Fruit fly (Drosophila melanogaster) whole organism, embryonic: Measurements from ENCODE around the gene how.

Experiments
- CG10267 ChIP-seq: fragments of 200-800 bp; sonication (Bioruptor generic); optimal IDR thresholded peaks from 2 replicates; lab custom pipeline; 2018; ENCODE audit warnings: missing biosample characterization, mild to moderate bottlenecking, missing genetic modification characterization, moderate library complexity
- CG10431 ChIP-seq: fragments of 200-800 bp; sonication (Bioruptor generic); optimal IDR thresholded peaks from 3 replicates; lab custom pipeline; 2018; ENCODE audit warnings: missing biosample characterization, mild to moderate bottlenecking, missing genetic modification characterization
- CG12104 ChIP-seq: fragments of 200-800 bp; sonication (Bioruptor generic); optimal IDR thresholded peaks from 3 replicates; lab custom pipeline; 2016; ENCODE audit warnings: missing biosample characterization, missing genetic modification characterization
- CG13894 ChIP-seq: fragments of 200-800 bp; sonication (Bioruptor generic); optimal IDR thresholded peaks from 3 replicates; lab custom pipeline; 2018; ENCODE audit warnings: missing biosample characterization, mild to moderate bottlenecking, missing genetic modification characterization, moderate library complexity
- CG15479 ChIP-seq: fragments of 200-800 bp; sonication (Bioruptor generic); optimal IDR thresholded peaks from 3 replicates; lab custom pipeline; 2019; ENCODE audit warnings: missing biosample characterization, mild to moderate bottlenecking, missing genetic modification characterization, moderate library complexity
- CG17802 ChIP-seq: fragments of 200-800 bp; sonication (Bioruptor generic); optimal IDR thresholded peaks from 2 replicates; lab custom pipeline; 2018; ENCODE audit warnings: missing biosample characterization, mild to moderate bottlenecking, missing genetic modification characterization, moderate library complexity
- CG2199 ChIP-seq: fragments of 200-800 bp; sonication (Bioruptor generic); IDR thresholded peaks from 3 replicates; pipeline ENCODE4 v1.3.6; 2022; ENCODE audit warnings: missing biosample characterization, missing genetic modification characterization
- CG3065 ChIP-seq: fragments of 200-800 bp; sonication (Bioruptor generic); optimal IDR thresholded peaks from 2 replicates; lab custom pipeline; 2016; ENCODE audit warnings: missing biosample characterization, missing genetic modification characterization
- CG4730 ChIP-seq: fragments of 200-800 bp; sonication (Bioruptor generic); IDR thresholded peaks from 2 replicates; pipeline ENCODE4 v1.3.6; 2022; ENCODE audit warnings: missing biosample characterization, missing genetic modification characterization
- CG5180 ChIP-seq: fragments of 200-800 bp; sonication (Bioruptor generic); optimal IDR thresholded peaks from 3 replicates; lab custom pipeline; 2017; ENCODE audit warnings: missing biosample characterization, missing genetic modification characterization, mild to moderate bottlenecking, moderate library complexity, missing genetic modification reagents
- CG7357 ChIP-seq: fragments of 200-800 bp; sonication (Bioruptor generic); IDR thresholded peaks from 3 replicates; pipeline ENCODE4 v1.3.6; 2022; ENCODE audit warnings: missing biosample characterization, missing genetic modification characterization
- CG8478 ChIP-seq: fragments of >200 bp; optimal IDR thresholded peaks from 2 replicates; lab custom pipeline; 2018
- D19A ChIP-seq: fragments of 200-800 bp; optimal IDR thresholded peaks from 3 replicates; lab custom pipeline; 2019; ENCODE audit warnings: missing biosample characterization, mild to moderate bottlenecking, missing genetic modification characterization, moderate library complexity
- Elba2 ChIP-seq: fragments of 200-800 bp; sonication (Bioruptor generic); optimal IDR thresholded peaks from 3 replicates; lab custom pipeline; 2016; ENCODE audit warnings: missing biosample characterization, missing genetic modification characterization
- Ets65A ChIP-seq: fragments of 200-800 bp; sonication (Bioruptor generic); peaks from one replicate; lab custom pipeline; 2016; ENCODE audit warnings: missing biosample characterization, missing genetic modification characterization
- Ets97D ChIP-seq: fragments of 200-800 bp; sonication (Bioruptor generic); optimal IDR thresholded peaks from 3 replicates; lab custom pipeline; 2016; ENCODE audit warnings: missing biosample characterization, missing genetic modification characterization
- Jarid2 ChIP-seq: fragments of 200-800 bp; sonication (Bioruptor generic); optimal IDR thresholded peaks from 3 replicates; lab custom pipeline; 2017; ENCODE audit warnings: mild to moderate bottlenecking, missing biosample characterization, missing genetic modification reagents, missing genetic modification characterization
- Sin3A ChIP-seq: fragments of >200 bp; optimal IDR thresholded peaks from 2 replicates; lab custom pipeline; 2018
- Sry-β ChIP-seq: fragments of 200-800 bp; sonication (Bioruptor generic); optimal IDR thresholded peaks from 2 replicates; lab custom pipeline; 2018; ENCODE audit warnings: missing biosample characterization, mild to moderate bottlenecking, missing genetic modification characterization, moderate library complexity
- TFAM ChIP-seq: fragments of 200-800 bp; sonication (Bioruptor generic); optimal IDR thresholded peaks from 2 replicates; lab custom pipeline; 2017; ENCODE audit warnings: missing biosample characterization, missing genetic modification characterization, inconsistent platforms
- Vsx1 ChIP-seq: fragments of 200-800 bp; sonication (Bioruptor generic); optimal IDR thresholded peaks from 2 replicates; lab custom pipeline; 2017; ENCODE audit warnings: missing biosample characterization, mild to moderate bottlenecking, missing genetic modification characterization, missing genetic modification reagents
- ara ChIP-seq: fragments of 200-800 bp; sonication (Bioruptor generic); IDR thresholded peaks from 2 replicates; pipeline ENCODE4 v1.3.6; 2022; ENCODE audit warnings: missing biosample characterization, missing genetic modification characterization
- ash1 ChIP-seq: fragments of 200-800 bp; sonication (Bioruptor generic); optimal IDR thresholded peaks from 2 replicates; lab custom pipeline; 2018; ENCODE audit warnings: missing biosample characterization, mild to moderate bottlenecking, missing genetic modification characterization
- cato ChIP-seq: fragments of 200-800 bp; sonication (Bioruptor generic); optimal IDR thresholded peaks from 2 replicates; lab custom pipeline; 2016; ENCODE audit warnings: missing biosample characterization, missing genetic modification characterization, borderline replicate concordance
- chm ChIP-seq: fragments of 200-800 bp; sonication (Bioruptor generic); IDR thresholded peaks from 2 replicates; pipeline ENCODE4 v1.3.6; 2022; ENCODE audit warnings: missing biosample characterization, missing genetic modification characterization
- grau ChIP-seq: fragments of 200-800 bp; optimal IDR thresholded peaks from 3 replicates; lab custom pipeline; 2019; ENCODE audit warnings: missing biosample characterization, mild to moderate bottlenecking, missing genetic modification characterization, moderate library complexity
- gsb ChIP-seq: fragments of 200-800 bp; sonication (Bioruptor generic); IDR thresholded peaks from 2 replicates; pipeline ENCODE4 v1.3.6; 2022; ENCODE audit warnings: missing biosample characterization, missing genetic modification characterization
- luna ChIP-seq: fragments of 200-800 bp; sonication (Bioruptor generic); optimal IDR thresholded peaks from 2 replicates; lab custom pipeline; 2016; ENCODE audit warnings: missing biosample characterization, missing genetic modification characterization
- prd ChIP-seq, 3 experiments: fragments of >200 bp in 2 of 3; fragments of 200-800 bp in 1 of 3; sonication (Bioruptor generic) in 1 of 3; optimal IDR thresholded peaks in 2 of 3; IDR thresholded peaks in 1 of 3; 2 replicates in 2 of 3; 3 replicates in 1 of 3; pipeline versions ENCODE4 v1.3.6 to Lab custom; 2017 to 2022; ENCODE audit warnings: missing biosample characterization in 1 of 3, missing genetic modification characterization in 1 of 3
- pum ChIP-seq: fragments of 200-800 bp; sonication (Bioruptor generic); optimal IDR thresholded peaks from 2 replicates; lab custom pipeline; 2016; ENCODE audit warnings: missing biosample characterization, missing genetic modification characterization
- salm ChIP-seq: fragments of 200-800 bp; sonication (Bioruptor generic); optimal IDR thresholded peaks from 2 replicates; lab custom pipeline; 2018; ENCODE audit warnings: missing biosample characterization, mild to moderate bottlenecking, missing genetic modification characterization
- scrt ChIP-seq: fragments of 200-800 bp; sonication (Bioruptor generic); optimal IDR thresholded peaks from 2 replicates; lab custom pipeline; 2018; ENCODE audit warnings: missing biosample characterization, mild to moderate bottlenecking, missing genetic modification characterization, moderate library complexity
- sens ChIP-seq: fragments of 200-800 bp; sonication (Bioruptor generic); peaks from one replicate; lab custom pipeline; 2016; ENCODE audit warnings: missing biosample characterization, missing genetic modification characterization
- sr ChIP-seq: fragments of 200-800 bp; sonication (Bioruptor generic); IDR thresholded peaks from 3 replicates; pipeline ENCODE4 v1.3.6; 2022; ENCODE audit warnings: missing biosample characterization, missing genetic modification characterization
- stwl ChIP-seq: fragments of 200-800 bp; sonication (Bioruptor generic); optimal IDR thresholded peaks from 3 replicates; lab custom pipeline; 2018; ENCODE audit warnings: missing biosample characterization, mild to moderate bottlenecking, missing genetic modification characterization, moderate library complexity
- tll ChIP-seq, 2 experiments: fragments of 200-800 bp in 1 of 2; fragments of >200 bp in 1 of 2; sonication (Bioruptor generic) in 1 of 2; optimal IDR thresholded peaks; 2 replicates each; lab custom pipeline; 2017 to 2019; ENCODE audit warnings: missing biosample characterization in 2 of 2, missing genetic modification characterization in 2 of 2, mild to moderate bottlenecking in 1 of 2, moderate library complexity in 1 of 2
- trem ChIP-seq: fragments of 200-800 bp; optimal IDR thresholded peaks from 3 replicates; lab custom pipeline; 2019; ENCODE audit warnings: missing biosample characterization, mild to moderate bottlenecking, missing genetic modification characterization, moderate library complexity
- twi ChIP-seq: fragments of 200-800 bp; optimal IDR thresholded peaks from 2 replicates; lab custom pipeline; 2019; ENCODE audit warnings: missing biosample characterization, mild to moderate bottlenecking, missing genetic modification characterization, moderate library complexity
- vvl ChIP-seq: fragments of 200-800 bp; sonication (Bioruptor generic); IDR thresholded peaks from 2 replicates; pipeline ENCODE4 v1.3.6; 2022; ENCODE audit warnings: missing biosample characterization, missing genetic modification characterization

Gene how

DNA sequence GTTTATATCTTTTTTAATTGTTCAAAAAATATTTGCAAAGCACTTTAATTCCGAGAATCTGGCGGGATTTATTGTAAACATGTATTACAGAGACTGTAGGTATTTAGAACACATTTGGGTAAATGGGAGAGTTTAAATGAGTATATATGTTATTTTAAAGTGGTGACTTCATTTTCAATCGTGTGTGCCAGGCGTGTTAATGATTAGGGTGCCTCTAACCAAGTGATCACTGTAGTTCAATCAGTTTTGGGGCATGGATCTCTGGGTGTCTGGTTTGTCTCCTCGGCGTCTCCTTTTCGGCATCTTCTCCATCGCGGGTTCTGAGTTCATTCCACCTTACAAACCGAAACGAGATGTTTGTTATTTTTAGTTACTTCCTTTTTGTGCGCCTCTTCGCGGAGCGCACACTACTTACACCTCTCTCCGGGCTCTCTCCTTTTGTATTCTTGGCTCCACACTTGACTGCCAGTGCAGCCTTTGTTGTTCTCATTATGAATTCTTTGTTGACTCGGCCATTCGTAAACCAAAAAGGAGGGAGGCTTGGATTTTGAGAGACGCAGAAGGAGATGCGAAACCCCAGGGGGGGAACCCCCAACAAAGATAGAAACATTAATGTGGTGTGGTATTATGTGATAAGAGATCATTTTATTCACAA lies 1.9 kb downstream of the how start (continued):
- TF ChIP-seq CG13894: no peak
- peak; percentile 5 for TF ChIP-seq stwl
- peak; percentile 82 for TF ChIP-seq grau
- TF ChIP-seq Ets65A (GFP tag; lab: Kevin White, UChicago): peak; percentile 67

DNA sequence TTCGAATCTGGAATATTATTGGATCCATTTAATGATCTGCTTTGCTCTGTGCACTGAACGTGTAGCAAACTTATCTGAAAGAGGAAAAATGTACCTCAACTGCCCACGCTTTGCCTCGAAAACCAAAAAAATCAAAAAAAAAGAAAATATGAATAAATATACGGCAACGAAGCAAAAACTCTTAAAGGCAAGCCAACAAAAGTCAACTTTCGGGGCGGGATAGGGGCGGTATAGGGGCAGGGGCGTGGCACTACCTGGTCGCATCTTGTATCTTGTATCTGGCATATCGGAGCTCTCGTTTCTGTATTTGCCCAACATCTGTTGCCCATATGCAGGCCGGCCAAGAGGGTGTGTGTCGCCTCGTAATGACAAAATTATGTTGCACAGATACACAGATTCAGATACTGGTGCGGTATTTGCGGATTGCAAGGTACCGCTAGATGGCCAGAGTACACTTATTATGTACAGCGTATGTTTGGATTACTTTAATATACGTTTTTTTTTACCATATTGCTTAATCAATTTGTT lies 2.5 kb downstream of the how start:
- TF ChIP-seq Vsx1: no peak
- no peak for TF ChIP-seq gsb (GFP tag; lab: Robert Waterston, UW)
- TF ChIP-seq CG8478: no peak
- no peak for TF ChIP-seq prd (optimal IDR thresholded peaks at IDR 0.05; lab: Kevin White, UChicago)
- no peak for TF ChIP-seq prd (GFP tag; IDR thresholded peaks at IDR 0.05; lab: Robert Waterston, UW)
- TF ChIP-seq vvl (GFP tag; lab: Robert Waterston, UW): 0 out of 2 replicates have a peak, but pooled peaks have one; percentile 11
- TF ChIP-seq salm (tag; lab: Kevin White, UChicago): no peak
- TF ChIP-seq CG5180 (GFP tag; lab: Kevin White, UChicago): no peak
- TF ChIP-seq cato (GFP tag; lab: Kevin White, UChicago): no peak
- no peak for TF ChIP-seq pum (GFP tag; lab: Kevin White, UChicago)
- TF ChIP-seq CG15479 (GFP tag; lab: Kevin White, UChicago): peak; percentile 29
- no peak for TF ChIP-seq CG4730
- no peak for TF ChIP-seq Elba2 (GFP tag; lab: Kevin White, UChicago)
- TF ChIP-seq trem (tag; lab: Kevin White, UChicago): no peak
- 0 out of 2 replicates have a peak, but pooled peaks have one; percentile 12 for TF ChIP-seq chm (GFP tag; lab: Robert Waterston, UW)
- no peak for TF ChIP-seq D19A (tag; lab: Kevin White, UChicago)
- TF ChIP-seq TFAM (GFP tag; lab: Kevin White, UChicago): no peak
- no peak for TF ChIP-seq ash1 (GFP tag; lab: Kevin White, UChicago)
- no peak for TF ChIP-seq CG10431 (GFP tag; lab: Kevin White, UChicago)
- TF ChIP-seq CG12104 (GFP tag; lab: Kevin White, UChicago): no peak
- TF ChIP-seq Sin3A: no peak
- no peak for TF ChIP-seq Jarid2 (GFP tag; lab: Kevin White, UChicago)
- no peak for TF ChIP-seq scrt (GFP tag; lab: Kevin White, UChicago)
- TF ChIP-seq Ets97D (GFP tag; lab: Kevin White, UChicago): no peak
- no peak for TF ChIP-seq CG7357 (GFP tag; lab: Robert Waterston, UW)
- TF ChIP-seq sr (GFP tag; lab: Robert Waterston, UW): peak; percentile 49; the same call in 1 of the 3 replicates
- TF ChIP-seq CG2199 (GFP tag; lab: Robert Waterston, UW): 0 out of 3 replicates have a peak, but pooled peaks have one; percentile 36
- TF ChIP-seq Sry-β (GFP tag; lab: Kevin White, UChicago): no peak
- TF ChIP-seq twi: peak; percentile 99
- TF ChIP-seq CG10267: no peak
- no peak for TF ChIP-seq CG17802 (tag; lab: Kevin White, UChicago)
- no peak for TF ChIP-seq ara (GFP tag; lab: Robert Waterston, UW)
- TF ChIP-seq sens (GFP tag; lab: Kevin White, UChicago): peak; percentile 32
- TF ChIP-seq CG3065 (GFP tag; lab: Kevin White, UChicago): peak; percentile 30
- TF ChIP-seq tll (GFP tag; optimal IDR thresholded peaks at IDR 0.05; lab: Kevin White, UChicago): peak in 1 of 2 experiments; percentile 94
- TF ChIP-seq luna (GFP tag; lab: Kevin White, UChicago): no peak
